Worm (Caenorhabditis elegans) whole organism, L1 larva: ENCODE measurements around the gene bcl-7.

Source experiments
- aha-1 ChIP-seq: fragments of 150-350 bp; optimal IDR thresholded peaks from 2 replicates; lab custom pipeline; 2014; ENCODE audit warnings: missing biosample characterization, missing genetic modification characterization
- blmp-1 ChIP-seq: fragments of 150-350 bp; optimal IDR thresholded peaks from 2 replicates; lab custom pipeline; 2014; ENCODE audit warnings: missing biosample characterization, missing genetic modification characterization
- dpl-1 ChIP-seq, 3 experiments: fragments of 150-350 bp in 2 of 3; sonication (generic microtip) in 1 of 3; optimal IDR thresholded peaks; 2 replicates each; lab custom pipeline; 2014 to 2017; ENCODE audit warnings: missing biosample characterization in 3 of 3, missing genetic modification characterization in 3 of 3, missing genetic modification reagents in 3 of 3
- dsc-1 ChIP-seq: sonication (generic microtip); optimal IDR thresholded peaks from 2 replicates; lab custom pipeline; 2016; ENCODE audit warnings: mild to moderate bottlenecking, missing genetic modification characterization, missing compliant biosample characterization
- efl-3 ChIP-seq: fragments of 200-800 bp; sonication (Bioruptor generic); optimal IDR thresholded peaks from 2 replicates; lab custom pipeline; 2018; ENCODE audit warnings: mild to moderate bottlenecking, missing genetic modification characterization, missing compliant biosample characterization
- elt-3 ChIP-seq, 6 experiments: fragments of 150-350 bp in 1 of 6; sonication (generic microtip); optimal IDR thresholded peaks; 2 replicates each; lab custom pipeline; 2017 to 2018; ENCODE audit warnings: missing biosample characterization in 6 of 6, missing genetic modification characterization in 6 of 6, inconsistent platforms in 1 of 6
- ets-5 ChIP-seq: fragments of 200-800 bp; sonication (Bioruptor generic); IDR thresholded peaks from 2 replicates; pipeline ENCODE4 v1.3.6; 2022; ENCODE audit warnings: missing genetic modification characterization, missing compliant biosample characterization
- fkh-4 ChIP-seq: sonication (generic microtip); optimal IDR thresholded peaks from 2 replicates; lab custom pipeline; 2016; ENCODE audit warnings: missing compliant biosample characterization, missing genetic modification characterization, borderline replicate concordance
- hlh-17 ChIP-seq: fragments of 200-800 bp; sonication (Bioruptor generic); optimal IDR thresholded peaks from 2 replicates; lab custom pipeline; 2018; ENCODE audit warnings: missing genetic modification characterization, mild to moderate bottlenecking, missing compliant biosample characterization, moderate library complexity, borderline replicate concordance
- jun-1 ChIP-seq: fragments of 150-350 bp; optimal IDR thresholded peaks from 2 replicates; lab custom pipeline; 2014; ENCODE audit warnings: missing biosample characterization, missing genetic modification reagents, missing genetic modification characterization
- lin-14 ChIP-seq: fragments of 200-800 bp; sonication (Bioruptor generic); optimal IDR thresholded peaks from 2 replicates; lab custom pipeline; 2018; ENCODE audit warnings: mild to moderate bottlenecking, missing genetic modification characterization, moderate library complexity, missing compliant biosample characterization
- lin-35 ChIP-seq, 2 experiments: fragments of 150-350 bp; optimal IDR thresholded peaks; 2 replicates each; lab custom pipeline; 2014; ENCODE audit warnings: missing biosample characterization in 2 of 2, missing genetic modification characterization in 2 of 2, missing genetic modification reagents in 2 of 2
- lin-39 ChIP-seq: fragments of 150-350 bp; optimal IDR thresholded peaks from 2 replicates; lab custom pipeline; 2014; ENCODE audit warnings: missing biosample characterization, missing genetic modification reagents, missing genetic modification characterization
- lsy-2 ChIP-seq, 2 experiments: fragments of 150-350 bp; optimal IDR thresholded peaks; 2 replicates each; lab custom pipeline; 2014; ENCODE audit warnings: missing biosample characterization in 2 of 2, missing genetic modification characterization in 2 of 2
- nhr-19 ChIP-seq: fragments of 200-800 bp; sonication (Bioruptor generic); conservative IDR thresholded peaks from 2 replicates; pipeline ENCODE4 v1.3.6; 2022; ENCODE audit warnings: missing genetic modification characterization, missing compliant biosample characterization
- nhr-20 ChIP-seq: sonication (generic microtip); optimal IDR thresholded peaks from 2 replicates; lab custom pipeline; 2016; ENCODE audit warnings: mild to moderate bottlenecking, missing genetic modification characterization, missing compliant biosample characterization
- nhr-28 ChIP-seq: fragments of 150-350 bp; optimal IDR thresholded peaks from 2 replicates; lab custom pipeline; 2014; ENCODE audit warnings: missing biosample characterization, missing genetic modification characterization
- nhr-71 ChIP-seq: sonication (generic microtip); optimal IDR thresholded peaks from 2 replicates; lab custom pipeline; 2016; ENCODE audit warnings: mild to moderate bottlenecking, missing genetic modification characterization, moderate library complexity, missing compliant biosample characterization
- nhr-76 ChIP-seq: sonication (generic microtip); optimal IDR thresholded peaks from 2 replicates; lab custom pipeline; 2017; ENCODE audit warnings: missing biosample characterization, missing genetic modification characterization
- nhr-85 ChIP-seq: sonication (generic microtip); peaks from one replicate; lab custom pipeline; 2016; ENCODE audit warnings: missing genetic modification characterization, inconsistent platforms, missing compliant biosample characterization
- nhr-90 ChIP-seq: sonication (generic microtip); optimal IDR thresholded peaks from 2 replicates; lab custom pipeline; 2016; ENCODE audit warnings: mild to moderate bottlenecking, missing genetic modification characterization, missing compliant biosample characterization; ENCODE audit not compliant: poor library complexity
- pax-3 ChIP-seq: fragments of 200-800 bp; sonication (Bioruptor generic); optimal IDR thresholded peaks from 2 replicates; lab custom pipeline; 2018; ENCODE audit warnings: mild to moderate bottlenecking, missing genetic modification characterization, moderate library complexity, missing compliant biosample characterization
- rnt-1 ChIP-seq: sonication (generic microtip); optimal IDR thresholded peaks from 2 replicates; lab custom pipeline; 2016; ENCODE audit warnings: mild to moderate bottlenecking, missing genetic modification characterization, moderate library complexity, missing compliant biosample characterization
- skn-1 ChIP-seq: fragments of 150-350 bp; optimal IDR thresholded peaks from 2 replicates; lab custom pipeline; 2014; ENCODE audit warnings: missing biosample characterization, missing genetic modification characterization
- snu-23 ChIP-seq: sonication (generic microtip); optimal IDR thresholded peaks from 2 replicates; lab custom pipeline; 2016; ENCODE audit warnings: missing genetic modification characterization, missing compliant biosample characterization
- sox-4 ChIP-seq: sonication (generic microtip); optimal IDR thresholded peaks from 2 replicates; lab custom pipeline; 2016; ENCODE audit warnings: missing genetic modification characterization, missing compliant biosample characterization
- sptf-1 ChIP-seq: fragments of 150-350 bp; optimal IDR thresholded peaks from 2 replicates; lab custom pipeline; 2014; ENCODE audit warnings: missing biosample characterization, missing genetic modification characterization
- sup-37 ChIP-seq: fragments of 200-800 bp; sonication (Bioruptor generic); optimal IDR thresholded peaks from 2 replicates; lab custom pipeline; 2018; ENCODE audit warnings: mild to moderate bottlenecking, missing genetic modification characterization, missing compliant biosample characterization
- unc-130 ChIP-seq: fragments of 150-350 bp; optimal IDR thresholded peaks from 2 replicates; lab custom pipeline; 2017; ENCODE audit warnings: missing biosample characterization, missing genetic modification characterization, inconsistent platforms
- unc-86 ChIP-seq: sonication (generic microtip); optimal IDR thresholded peaks from 2 replicates; lab custom pipeline; 2016; ENCODE audit warnings: missing genetic modification characterization, missing compliant biosample characterization
- unc-98 ChIP-seq: fragments of 200-800 bp; sonication (Bioruptor generic); IDR thresholded peaks from 2 replicates; pipeline ENCODE4 v1.3.6; 2022; ENCODE audit warnings: missing genetic modification characterization, missing compliant biosample characterization
- xbp-1 ChIP-seq: sonication (generic microtip); optimal IDR thresholded peaks from 2 replicates; lab custom pipeline; 2016; ENCODE audit warnings: missing genetic modification characterization, missing compliant biosample characterization
- zip-4 ChIP-seq: fragments of 200-800 bp; sonication (Bioruptor generic); optimal IDR thresholded peaks from 2 replicates; lab custom pipeline; 2018; ENCODE audit warnings: mild to moderate bottlenecking, missing genetic modification characterization, moderate library complexity, missing compliant biosample characterization

The bcl-7 gene

DNA sequence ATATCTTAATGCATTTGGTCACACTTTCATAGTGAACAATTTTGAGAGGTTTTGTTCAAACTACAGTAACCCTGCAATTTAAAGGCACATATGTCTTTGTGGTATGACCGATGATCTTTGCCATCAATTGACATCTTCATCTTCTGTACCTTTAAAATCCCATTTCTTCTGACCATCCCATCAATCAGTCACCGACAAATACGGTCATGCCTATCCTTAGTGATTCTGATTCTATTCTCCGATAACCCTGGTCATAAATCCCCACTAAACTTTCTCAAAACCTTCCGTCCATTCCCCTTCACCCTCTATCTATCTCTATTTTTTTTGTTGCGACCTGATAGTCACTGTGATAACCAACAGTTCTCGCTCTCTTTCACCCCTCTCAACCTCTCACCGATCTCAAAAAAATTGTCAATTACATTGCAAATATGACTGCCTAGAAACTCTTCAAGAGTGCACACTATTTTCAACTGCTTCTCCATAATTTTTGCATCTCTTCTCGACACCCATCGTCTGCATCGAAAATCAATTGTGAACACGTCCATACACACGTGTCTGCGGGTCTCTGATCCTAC is 38.3 kb downstream of the bcl-7 start:
- peak; percentile 6 for TF ChIP-seq snu-23
- TF ChIP-seq dsc-1 (tag; lab: Kevin White, UChicago): no peak
- TF ChIP-seq xbp-1: no peak
- peak; percentile 20 for TF ChIP-seq nhr-71
- peak; percentile 9 for TF ChIP-seq nhr-20 (tag; lab: Kevin White, UChicago)
- peak; percentile 72 for TF ChIP-seq nhr-85 (tag; lab: Kevin White, UChicago)
- TF ChIP-seq lin-14 (GFP tag; lab: Kevin White, UChicago): peak; percentile 40
- peak in 1 of 2 experiments; percentile 24 for TF ChIP-seq lsy-2 (tag; optimal IDR thresholded peaks at IDR 0.05; lab: Kevin White, UChicago)
- peak; percentile 91 for TF ChIP-seq blmp-1 (tag; lab: Kevin White, UChicago)
- TF ChIP-seq elt-3 (tag; optimal IDR thresholded peaks at IDR 0.05; lab: Kevin White, UChicago): peak in 3 of 6 experiments; percentile 10 to 53 (median 11)
- no peak for TF ChIP-seq aha-1 (tag; lab: Kevin White, UChicago)

- TF ChIP-seq nhr-85 (tag; lab: Kevin White, UChicago): peak; percentile 64
- peak; percentile 3 for TF ChIP-seq lin-14 (GFP tag; lab: Kevin White, UChicago)
- TF ChIP-seq nhr-28: no peak
- TF ChIP-seq jun-1 (tag; lab: Kevin White, UChicago): no peak
- no peak for TF ChIP-seq snu-23
- TF ChIP-seq, all 84 proteins: peak for 2
Measured at ce11 chrIII:5965368-5965767, 39.5 kb downstream of the bcl-7 start.

DNA sequence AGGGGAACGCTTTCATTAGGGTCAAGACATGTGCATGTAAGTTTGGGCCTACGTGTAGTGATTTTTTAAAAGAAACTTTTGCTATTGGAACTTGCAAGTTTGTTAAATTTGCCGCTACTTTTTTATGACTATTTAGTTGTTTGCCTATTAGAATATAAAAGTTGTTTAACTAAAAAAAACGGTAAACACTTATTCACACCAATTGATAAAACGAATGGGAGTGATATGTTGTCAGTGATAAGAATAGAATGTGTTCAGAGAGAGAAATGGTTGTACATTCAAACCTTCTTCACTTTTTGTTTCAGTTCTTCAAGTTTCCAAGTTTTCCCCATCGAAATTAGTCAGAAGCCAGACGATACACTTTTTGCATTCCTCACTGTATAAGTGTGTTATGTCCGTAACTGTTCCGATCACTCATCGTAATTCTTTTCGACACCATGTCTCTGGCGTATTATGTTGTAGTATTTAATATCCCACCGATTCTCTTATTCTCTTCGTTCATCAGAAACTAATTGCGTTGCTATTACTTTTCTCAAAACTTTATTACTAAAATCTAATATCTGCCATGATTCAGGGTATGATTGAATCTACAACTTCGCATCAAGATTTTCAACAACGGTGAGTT is 40.1 kb downstream of the bcl-7 start, which contains the start of gene dct-6:
Gene dct-6, plus strand, starts transcription at position 575 of the 625 bp plus-strand sequence.
- TF ChIP-seq unc-86 (tag; lab: Kevin White, UChicago) (no peak), dpl-1 (GFP tag; optimal IDR thresholded peaks at IDR 0.05; lab: Kevin White, UChicago) (no peak), pax-3 (tag; lab: Kevin White, UChicago) (no peak), skn-1 (no peak), nhr-71 (no peak), lin-35 (GFP tag; optimal IDR thresholded peaks at IDR 0.05; lab: Kevin White, UChicago) (no peak), unc-98 (GFP tag; lab: Robert Waterston, UW) (no peak), hlh-17 (no peak), fkh-4 (tag; lab: Kevin White, UChicago) (no peak), nhr-90 (no peak), lin-39 (tag; lab: Kevin White, UChicago) (no peak), unc-130 (no peak), sptf-1 (tag; lab: Kevin White, UChicago) (no peak), sox-4 (no peak)

- TF ChIP-seq ets-5 (GFP tag; lab: Robert Waterston, UW): no peak
Measured at ce11 chrIII:5967640-5968039, 41.8 kb downstream of the bcl-7 start.

DNA sequence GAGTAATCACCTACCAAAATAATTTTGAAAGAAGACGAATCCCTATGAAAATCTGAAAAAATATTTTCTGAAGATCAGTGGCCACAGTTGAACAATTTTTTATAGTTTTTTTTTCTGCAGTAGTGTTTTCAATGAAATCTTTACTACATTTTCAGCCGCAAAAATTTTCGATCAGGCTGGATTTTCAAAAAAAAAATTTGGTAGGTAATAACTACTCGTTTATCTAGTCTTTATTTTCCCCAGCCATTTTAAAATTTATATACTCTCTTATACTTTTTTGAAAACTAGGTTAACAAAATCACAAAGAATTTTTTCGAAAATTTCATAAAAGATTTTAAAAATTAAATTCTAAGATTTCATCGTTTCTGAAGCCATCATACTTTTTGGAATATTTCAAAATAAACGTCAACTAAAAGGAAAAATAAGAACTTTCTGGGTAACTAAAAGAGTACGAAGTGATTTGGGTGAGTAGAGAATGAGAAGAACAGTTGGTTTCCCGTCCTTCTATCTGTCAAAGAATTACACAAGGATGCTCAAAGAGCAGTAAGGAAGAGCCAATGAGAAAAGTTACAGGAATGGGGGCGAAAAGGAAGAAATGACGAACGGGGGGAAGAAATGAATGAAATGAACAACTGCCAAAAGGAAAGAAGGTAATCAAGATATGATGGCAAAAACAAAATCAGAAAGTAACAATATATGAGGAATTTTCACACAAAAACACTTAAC is 49.3 kb downstream of the bcl-7 start, which contains the start of gene mlp-1:
Gene mlp-1, minus strand, starts transcription at position 51 of the 726 bp plus-strand sequence.
- TF ChIP-seq nhr-19 (GFP tag; lab: Robert Waterston, UW): no peak
- no peak for TF ChIP-seq efl-3 (GFP tag; lab: Kevin White, UChicago)
- no peak for TF ChIP-seq nhr-76 (tag; lab: Kevin White, UChicago)

DNA sequence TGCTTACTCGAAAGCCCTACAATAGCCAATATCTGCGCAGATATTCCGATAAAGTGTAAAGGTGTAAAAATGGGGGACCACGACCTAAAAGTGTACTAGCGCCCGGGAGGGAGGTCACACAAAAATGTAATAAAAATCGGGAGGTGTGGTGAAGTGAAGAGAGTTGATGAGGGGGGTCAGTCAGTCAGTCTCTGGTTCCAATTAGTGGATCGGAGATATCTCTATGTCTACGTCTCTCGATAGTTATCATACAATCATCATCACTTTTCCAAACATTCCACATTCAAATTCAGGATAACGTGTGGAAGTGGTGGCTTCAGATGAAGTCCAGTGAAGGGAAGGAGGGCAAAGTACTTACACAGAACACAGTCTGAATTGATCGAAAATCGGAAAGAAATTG is 50.1 kb downstream of the bcl-7 start:
- TF ChIP-seq fkh-4 (tag; lab: Kevin White, UChicago) (peak; percentile 84), hlh-17 (no peak), zip-4 (GFP tag; lab: Kevin White, UChicago) (no peak), rnt-1 (no peak), sup-37 (GFP tag; lab: Kevin White, UChicago) (no peak), dsc-1 (tag; lab: Kevin White, UChicago) (peak; percentile 87), lin-14 (GFP tag; lab: Kevin White, UChicago) (peak; percentile 12)
